ENCODE assay signal across 3 worm cellular contexts in the genomic region with DNA sequence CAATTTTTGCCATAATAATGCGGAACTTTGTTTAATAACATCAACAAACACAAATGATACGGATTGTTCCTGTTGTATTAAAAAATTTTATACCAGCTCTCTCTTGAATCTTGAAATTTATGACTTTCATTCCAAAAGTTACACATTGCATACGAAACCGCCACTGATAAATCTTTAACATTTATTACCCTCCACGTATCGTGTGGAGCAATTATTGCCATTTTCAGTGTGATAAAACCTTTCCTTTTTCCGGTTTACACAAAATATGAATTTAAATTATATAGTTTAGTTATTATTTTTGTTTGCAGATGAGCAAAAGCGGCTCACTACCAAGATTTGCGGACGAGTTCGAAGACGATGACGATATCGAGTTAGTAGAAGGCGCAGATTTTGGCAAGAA.
TF ChIP-seq lines count a peak whose summit lies in the region.

A gene (plus strand): TSS at position 301 of the 400 bp plus-strand sequence.

TF ChIP-seq in whole organism, L2 larva, 48 proteins besides CTCF, POLR2A, EP300 and RAD21:
- TF ChIP-seq mab-5 (tag; optimal IDR thresholded peaks at IDR 0.05; lab: Kevin White, UChicago) (no peak), fos-1 (tag; optimal IDR thresholded peaks at IDR 0.05; lab: Kevin White, UChicago) (peak; percentile 24)
TF ChIP-seq in whole organism, L2 larva: peak in this region for 1.

TF ChIP-seq in whole organism, L3 larva, 47 proteins besides CTCF, POLR2A, EP300 and RAD21:
- no peak for TF ChIP-seq nhr-237 (tag; optimal IDR thresholded peaks at IDR 0.05; lab: Kevin White, UChicago)
- TF ChIP-seq elt-2 (tag; optimal IDR thresholded peaks at IDR 0.05; lab: Kevin White, UChicago) = peak; percentile 47

TF ChIP-seq in whole organism, L4 larva, 104 proteins besides CTCF, POLR2A, EP300 and RAD21:
- TF ChIP-seq hmg-1.1 (GFP tag; IDR thresholded peaks at IDR 0.05; lab: Robert Waterston, UW) = no peak
- no peak for TF ChIP-seq ceh-44 (GFP tag; IDR thresholded peaks at IDR 0.05; lab: Robert Waterston, UW)
- no peak for TF ChIP-seq dmd-9 (GFP tag; IDR thresholded peaks at IDR 0.05; lab: Robert Waterston, UW)
- TF ChIP-seq mdl-1 (tag; optimal IDR thresholded peaks at IDR 0.05; lab: Kevin White, UChicago) = no peak
- TF ChIP-seq php-3 (GFP tag; IDR thresholded peaks at IDR 0.05; lab: Robert Waterston, UW) = peak; percentile 49; the same call in 1 of the 2 replicates
- TF ChIP-seq dve-1 (tag; optimal IDR thresholded peaks at IDR 0.05; lab: Kevin White, UChicago; ENCODE audit: insufficient read depth) = peak; percentile 22
- no peak for TF ChIP-seq skn-1 (tag; optimal IDR thresholded peaks at IDR 0.05; lab: Kevin White, UChicago)
- TF ChIP-seq ceh-82 (tag; optimal IDR thresholded peaks at IDR 0.05; lab: Kevin White, UChicago) = no peak
- TF ChIP-seq ZK546.5 (tag; optimal IDR thresholded peaks at IDR 0.05; lab: Kevin White, UChicago) = no peak
- peak; percentile 28 for TF ChIP-seq pqm-1 (tag; optimal IDR thresholded peaks at IDR 0.05; lab: Kevin White, UChicago)
